Worm (Caenorhabditis elegans) whole organism, L3 larva: Measurements from ENCODE around the gene gbb-1.
A peak's percentile ranks its signal among the peaks of the same experiment; 100 is the strongest.

Experiments
- R02D3.7 ChIP-seq: fragments of 150-350 bp; optimal IDR thresholded peaks from 2 replicates; lab custom pipeline; 2014; ENCODE audit warnings: missing biosample characterization, missing genetic modification characterization
- ZK546.5 ChIP-seq: sonication (generic microtip); optimal IDR thresholded peaks from 2 replicates; lab custom pipeline; 2017; ENCODE audit warnings: missing biosample characterization, missing genetic modification characterization
- aly-2 ChIP-seq: fragments of 150-350 bp; optimal IDR thresholded peaks from 2 replicates; lab custom pipeline; 2014; ENCODE audit warnings: missing biosample characterization, missing genetic modification characterization
- ama-1 ChIP-seq: fragments of 150-350 bp; optimal IDR thresholded peaks from 2 replicates; lab custom pipeline; 2018
- ceh-16 ChIP-seq: sonication (generic microtip); optimal IDR thresholded peaks from 2 replicates; lab custom pipeline; 2017; ENCODE audit warnings: missing biosample characterization, missing genetic modification characterization
- ceh-28 ChIP-seq: fragments of 150-350 bp; optimal IDR thresholded peaks from 2 replicates; lab custom pipeline; 2014; ENCODE audit warnings: missing biosample characterization, missing genetic modification reagents, missing genetic modification characterization
- ceh-82 ChIP-seq: fragments of 150-350 bp; optimal IDR thresholded peaks from 2 replicates; lab custom pipeline; 2014; ENCODE audit warnings: missing biosample characterization, missing genetic modification characterization
- ceh-9 ChIP-seq: sonication (generic microtip); optimal IDR thresholded peaks from 2 replicates; lab custom pipeline; 2018; ENCODE audit warnings: missing biosample characterization, missing genetic modification characterization
- daf-12 ChIP-seq: fragments of 150-350 bp; optimal IDR thresholded peaks from 2 replicates; lab custom pipeline; 2014; ENCODE audit warnings: missing biosample characterization, missing genetic modification reagents, missing genetic modification characterization
- egl-27 ChIP-seq: sonication (generic microtip); optimal IDR thresholded peaks from 4 replicates; lab custom pipeline; 2017; ENCODE audit warnings: missing biosample characterization, missing genetic modification reagents, missing genetic modification characterization
- egl-5 ChIP-seq: fragments of 150-350 bp; optimal IDR thresholded peaks from 2 replicates; lab custom pipeline; 2017; ENCODE audit warnings: missing biosample characterization, missing genetic modification reagents, missing genetic modification characterization, inconsistent platforms
- elt-1 ChIP-seq: fragments of 150-350 bp; optimal IDR thresholded peaks from 2 replicates; lab custom pipeline; 2014; ENCODE audit warnings: missing biosample characterization, missing genetic modification characterization
- elt-2 ChIP-seq: sonication (generic microtip); optimal IDR thresholded peaks from 2 replicates; lab custom pipeline; 2016; ENCODE audit warnings: missing genetic modification reagents, mild to moderate bottlenecking, missing genetic modification characterization, missing compliant biosample characterization
- elt-3 ChIP-seq, 3 experiments: fragments of 150-350 bp in 1 of 3; sonication (generic microtip) in 2 of 3; optimal IDR thresholded peaks; 2 replicates in 2 of 3; 4 replicates in 1 of 3; lab custom pipeline; 2014 to 2017; ENCODE audit warnings: missing biosample characterization in 3 of 3, missing genetic modification characterization in 3 of 3
- eor-1 ChIP-seq, 2 experiments: fragments of 150-350 bp; optimal IDR thresholded peaks; 2 replicates each; lab custom pipeline; 2014 to 2018; ENCODE audit warnings: missing biosample characterization in 2 of 2, missing genetic modification characterization in 2 of 2
- fkh-10 ChIP-seq: sonication (generic microtip); optimal IDR thresholded peaks from 2 replicates; lab custom pipeline; 2017; ENCODE audit warnings: missing biosample characterization, missing genetic modification reagents, missing genetic modification characterization
- fkh-2 ChIP-seq: fragments of 150-350 bp; optimal IDR thresholded peaks from 2 replicates; lab custom pipeline; 2014; ENCODE audit warnings: missing biosample characterization, missing genetic modification reagents, missing genetic modification characterization
- fos-1 ChIP-seq: fragments of 150-350 bp; optimal IDR thresholded peaks from 2 replicates; lab custom pipeline; 2014; ENCODE audit warnings: missing biosample characterization, missing genetic modification characterization
- hmg-11 ChIP-seq: sonication (generic microtip); optimal IDR thresholded peaks from 2 replicates; lab custom pipeline; 2016; ENCODE audit warnings: missing genetic modification characterization, missing compliant biosample characterization
- jun-1 ChIP-seq: fragments of 150-350 bp; optimal IDR thresholded peaks from 2 replicates; lab custom pipeline; 2014; ENCODE audit warnings: missing biosample characterization, missing genetic modification reagents, missing genetic modification characterization
- lin-15B ChIP-seq: fragments of 150-350 bp; optimal IDR thresholded peaks from 2 replicates; lab custom pipeline; 2014; ENCODE audit warnings: missing biosample characterization, missing genetic modification characterization
- lin-39 ChIP-seq: fragments of 150-350 bp; optimal IDR thresholded peaks from 2 replicates; lab custom pipeline; 2018; ENCODE audit warnings: missing biosample characterization, missing genetic modification reagents, missing genetic modification characterization
- lsy-12 ChIP-seq: sonication (generic microtip); optimal IDR thresholded peaks from 2 replicates; lab custom pipeline; 2016; ENCODE audit warnings: mild to moderate bottlenecking, missing genetic modification characterization, missing compliant biosample characterization
- mdl-1 ChIP-seq: fragments of 150-350 bp; optimal IDR thresholded peaks from 2 replicates; lab custom pipeline; 2014; ENCODE audit warnings: missing biosample characterization, missing genetic modification characterization
- mml-1 ChIP-seq: fragments of 150-350 bp; sonication (generic microtip); optimal IDR thresholded peaks from 3 replicates; lab custom pipeline; 2014; ENCODE audit warnings: missing biosample characterization, missing genetic modification characterization
- nfya-1 ChIP-seq: sonication (generic microtip); optimal IDR thresholded peaks from 2 replicates; lab custom pipeline; 2017; ENCODE audit warnings: missing genetic modification characterization, mild to moderate bottlenecking, missing compliant biosample characterization, antibody characterized with exemption, moderate library complexity; ENCODE audit not compliant: insufficient read depth
- nhr-11 ChIP-seq: fragments of 150-350 bp; optimal IDR thresholded peaks from 2 replicates; lab custom pipeline; 2014; ENCODE audit warnings: missing biosample characterization, missing genetic modification characterization
- nhr-12 ChIP-seq: fragments of 150-350 bp; optimal IDR thresholded peaks from 2 replicates; lab custom pipeline; 2014; ENCODE audit warnings: missing biosample characterization, missing genetic modification characterization
- nhr-23 ChIP-seq: fragments of 150-350 bp; optimal IDR thresholded peaks from 2 replicates; lab custom pipeline; 2014; ENCODE audit warnings: missing biosample characterization, missing genetic modification reagents, missing genetic modification characterization
- nhr-237 ChIP-seq: fragments of 150-350 bp; optimal IDR thresholded peaks from 2 replicates; lab custom pipeline; 2014; ENCODE audit warnings: missing biosample characterization, missing genetic modification characterization
- nhr-25 ChIP-seq: sonication (generic microtip); optimal IDR thresholded peaks from 2 replicates; lab custom pipeline; 2017; ENCODE audit warnings: missing biosample characterization, missing genetic modification characterization
- nhr-28 ChIP-seq: fragments of 150-350 bp; optimal IDR thresholded peaks from 2 replicates; lab custom pipeline; 2014; ENCODE audit warnings: missing biosample characterization, missing genetic modification characterization
- nhr-43 ChIP-seq: sonication (generic microtip); optimal IDR thresholded peaks from 2 replicates; lab custom pipeline; 2016; ENCODE audit warnings: mild to moderate bottlenecking, missing genetic modification characterization, missing compliant biosample characterization; ENCODE audit not compliant: poor library complexity, severe bottlenecking
- nhr-67 ChIP-seq: fragments of 150-350 bp; optimal IDR thresholded peaks from 2 replicates; lab custom pipeline; 2014; ENCODE audit warnings: missing biosample characterization, missing genetic modification characterization
- nhr-76 ChIP-seq: fragments of 150-350 bp; sonication (generic microtip); optimal IDR thresholded peaks from 5 replicates; lab custom pipeline; 2014; ENCODE audit warnings: missing biosample characterization, missing genetic modification characterization
- nhr-77 ChIP-seq: fragments of 150-350 bp; optimal IDR thresholded peaks from 2 replicates; lab custom pipeline; 2014; ENCODE audit warnings: missing biosample characterization, missing genetic modification characterization
- pha-4 ChIP-seq: fragments of 150-350 bp; optimal IDR thresholded peaks from 2 replicates; lab custom pipeline; 2014; ENCODE audit warnings: missing biosample characterization, missing genetic modification reagents, missing genetic modification characterization
- pqm-1 ChIP-seq: fragments of 150-350 bp; optimal IDR thresholded peaks from 2 replicates; lab custom pipeline; 2017; ENCODE audit warnings: missing biosample characterization, missing genetic modification characterization, inconsistent platforms
- sea-2 ChIP-seq: fragments of 150-350 bp; sonication (generic microtip); optimal IDR thresholded peaks from 4 replicates; lab custom pipeline; 2014; ENCODE audit warnings: missing biosample characterization, missing genetic modification reagents, missing genetic modification characterization
- skn-1 ChIP-seq: fragments of 150-350 bp; optimal IDR thresholded peaks from 2 replicates; lab custom pipeline; 2014; ENCODE audit warnings: missing biosample characterization, missing genetic modification characterization
- snpc-4 ChIP-seq: fragments of 150-350 bp; optimal IDR thresholded peaks from 2 replicates; lab custom pipeline; 2014; ENCODE audit warnings: missing biosample characterization, missing genetic modification characterization
- tbx-2 ChIP-seq: sonication (generic microtip); optimal IDR thresholded peaks from 2 replicates; lab custom pipeline; 2016; ENCODE audit warnings: mild to moderate bottlenecking, missing genetic modification characterization, missing compliant biosample characterization
- unc-39 ChIP-seq: sonication (generic microtip); optimal IDR thresholded peaks from 4 replicates; lab custom pipeline; 2017; ENCODE audit warnings: missing biosample characterization, missing genetic modification characterization
- unc-62 ChIP-seq: fragments of 150-350 bp; sonication (generic microtip); optimal IDR thresholded peaks from 4 replicates; lab custom pipeline; 2014; ENCODE audit warnings: missing biosample characterization, missing genetic modification reagents, missing genetic modification characterization
- zag-1 ChIP-seq: fragments of 150-350 bp; optimal IDR thresholded peaks from 2 replicates; lab custom pipeline; 2014; ENCODE audit warnings: missing biosample characterization, missing genetic modification characterization
- ztf-11 ChIP-seq: fragments of 150-350 bp; optimal IDR thresholded peaks from 2 replicates; lab custom pipeline; 2014; ENCODE audit warnings: missing biosample characterization, missing genetic modification characterization
- ztf-4 ChIP-seq: fragments of 150-350 bp; optimal IDR thresholded peaks from 2 replicates; lab custom pipeline; 2014; ENCODE audit warnings: missing biosample characterization, missing genetic modification characterization

gbb-1 gene

DNA sequence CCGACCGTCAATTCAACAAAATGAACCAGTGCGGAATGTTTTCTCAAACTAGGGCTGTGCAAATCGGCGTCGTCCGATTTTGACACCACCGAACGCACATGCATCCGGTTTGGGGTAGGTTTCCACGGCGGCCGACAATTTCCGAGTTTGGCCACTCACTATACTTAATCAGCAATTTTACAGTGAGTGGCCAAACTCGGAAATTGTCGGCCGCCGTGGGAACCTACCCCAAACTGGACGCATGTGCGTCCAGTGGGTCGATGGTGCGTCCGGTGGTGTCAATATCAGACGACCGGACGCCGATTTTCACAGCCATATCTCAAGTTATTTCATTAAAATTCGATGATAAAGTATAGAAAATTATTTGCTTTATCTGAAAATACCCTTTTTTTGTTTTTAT lies 32.4 kb downstream of the gbb-1 start:
- no peak for TF ChIP-seq fkh-2 (tag; lab: Kevin White, UChicago)
- no peak for TF ChIP-seq nhr-76
- TF ChIP-seq nhr-25 (tag; lab: Kevin White, UChicago): no peak
- no peak for TF ChIP-seq ceh-16 (tag; lab: Kevin White, UChicago)
- TF ChIP-seq elt-1 (tag; lab: Kevin White, UChicago): no peak
- TF ChIP-seq fkh-10 (GFP tag; lab: Kevin White, UChicago): no peak
- TF ChIP-seq ztf-4: no peak
- no peak for TF ChIP-seq nhr-237 (tag; lab: Kevin White, UChicago)
- TF ChIP-seq egl-5 (tag; lab: Kevin White, UChicago): no peak
- no peak for TF ChIP-seq lsy-12 (tag; lab: Kevin White, UChicago)
- TF ChIP-seq mml-1 (tag; lab: Kevin White, UChicago): no peak
- TF ChIP-seq ceh-28 (tag; lab: Kevin White, UChicago): no peak

DNA sequence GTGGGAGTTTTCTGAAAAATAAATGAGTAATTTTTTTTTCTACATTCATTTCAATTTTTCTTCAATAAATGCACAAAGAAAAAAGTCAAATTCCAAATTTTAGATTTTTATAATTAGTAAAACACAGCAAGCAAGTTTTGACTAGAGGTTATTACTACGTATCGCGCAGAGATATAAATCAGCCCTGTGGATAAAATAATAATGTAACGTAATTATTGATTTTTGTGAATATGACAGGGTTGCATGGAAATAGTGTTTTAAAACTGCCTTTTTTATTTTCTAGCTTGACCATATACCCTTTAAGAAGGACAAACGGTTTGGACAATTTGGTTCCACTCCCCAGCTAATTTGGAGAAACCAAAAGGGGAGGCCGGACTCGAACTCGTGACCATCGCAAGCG lies 38.6 kb downstream of the gbb-1 start:
- TF ChIP-seq ceh-9 (tag; lab: Kevin White, UChicago): no peak
- no peak for TF ChIP-seq snpc-4 (tag; lab: Kevin White, UChicago)
- peak; percentile 49 for TF ChIP-seq nhr-43 (tag; lab: Kevin White, UChicago)
- peak; percentile 84 for TF ChIP-seq ceh-28 (tag; lab: Kevin White, UChicago)
- TF ChIP-seq ztf-11 (tag; lab: Kevin White, UChicago): no peak

DNA sequence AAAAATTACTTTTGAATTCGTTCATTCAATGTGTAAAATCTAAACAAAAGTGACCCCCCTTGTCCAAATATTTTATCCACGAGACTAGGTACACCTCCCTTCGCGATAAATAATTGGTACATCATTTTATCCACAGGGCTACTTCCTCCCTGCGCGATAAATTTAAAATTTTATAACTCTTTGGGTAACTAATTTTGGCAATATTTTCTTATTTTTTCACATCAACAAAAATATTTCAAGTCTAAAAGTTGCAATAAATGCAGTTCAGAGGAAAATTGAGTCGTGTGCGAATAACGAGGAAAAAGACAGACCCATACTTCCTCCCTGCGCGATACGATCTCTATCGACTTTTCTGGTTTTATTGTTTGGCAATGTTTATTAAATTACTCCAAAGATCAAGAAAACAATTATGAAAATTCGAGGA lies 39.3 kb downstream of the gbb-1 start:
- TF ChIP-seq nhr-77 (tag; lab: Kevin White, UChicago) (peak; percentile 99), nhr-67 (tag; lab: Kevin White, UChicago) (peak; percentile 75), elt-3 (tag; optimal IDR thresholded peaks at IDR 0.05; lab: Kevin White, UChicago) (peak; percentile 86 to 98 (median 93)), nfya-1 (tag; lab: Kevin White, UChicago) (peak; percentile 97), mml-1 (tag; lab: Kevin White, UChicago) (no peak), lin-15B (tag; lab: Kevin White, UChicago) (peak; percentile 51), nhr-237 (tag; lab: Kevin White, UChicago) (peak; percentile 80), ztf-11 (tag; lab: Kevin White, UChicago) (peak; percentile 67), egl-27 (tag; lab: Kevin White, UChicago) (peak; percentile 93), ceh-82 (tag; lab: Kevin White, UChicago) (peak; percentile 100), unc-62 (peak; percentile 97), unc-39 (tag; lab: Kevin White, UChicago) (no peak), daf-12 (peak; percentile 89), lsy-12 (tag; lab: Kevin White, UChicago) (peak; percentile 97), nhr-25 (tag; lab: Kevin White, UChicago) (peak; percentile 94), sea-2 (no peak), elt-1 (tag; lab: Kevin White, UChicago) (peak; percentile 86), hmg-11 (tag; lab: Kevin White, UChicago) (peak; percentile 93), fos-1 (tag; lab: Kevin White, UChicago) (peak; percentile 95), fkh-2 (tag; lab: Kevin White, UChicago) (peak; percentile 94), snpc-4 (tag; lab: Kevin White, UChicago) (peak; percentile 95), ztf-4 (peak; percentile 90), mdl-1 (tag; lab: Kevin White, UChicago) (peak; percentile 88), lin-39 (peak; percentile 91), tbx-2 (peak; percentile 99), egl-5 (tag; lab: Kevin White, UChicago) (peak; percentile 99), eor-1 (tag; optimal IDR thresholded peaks at IDR 0.05; lab: Kevin White, UChicago) (peak in 1 of 2 experiments; percentile 88), nhr-11 (tag; lab: Kevin White, UChicago) (peak; percentile 97), ama-1 (lab: Kevin White, UChicago) (no peak), nhr-76 (peak; percentile 72), ceh-16 (tag; lab: Kevin White, UChicago) (peak; percentile 78), nhr-43 (tag; lab: Kevin White, UChicago) (peak; percentile 99), nhr-23 (tag; lab: Kevin White, UChicago) (peak; percentile 100), ceh-9 (tag; lab: Kevin White, UChicago) (no peak), elt-2 (tag; lab: Kevin White, UChicago) (peak; percentile 83), pqm-1 (tag; lab: Kevin White, UChicago) (peak; percentile 94), zag-1 (tag; lab: Kevin White, UChicago) (peak; percentile 95), ZK546.5 (peak; percentile 76), nhr-12 (peak; percentile 51), ceh-28 (tag; lab: Kevin White, UChicago) (peak; percentile 99), aly-2 (peak; percentile 100), fkh-10 (GFP tag; lab: Kevin White, UChicago) (peak; percentile 100), skn-1 (peak; percentile 99), pha-4 (tag; lab: Kevin White, UChicago) (peak; percentile 99), jun-1 (tag; lab: Kevin White, UChicago) (peak; percentile 100), R02D3.7 (tag; lab: Kevin White, UChicago) (peak; percentile 94), nhr-28 (tag; lab: Kevin White, UChicago) (peak; percentile 97)
